Fruit fly (Drosophila melanogaster) whole organism, wandering third instar larva: ENCODE results near the gene qm.

Experiments
- Abd-B ChIP-seq: fragments of >200 bp; optimal IDR thresholded peaks from 2 replicates; lab custom pipeline; 2017; ENCODE audit warnings: missing biosample characterization, missing genetic modification characterization
- CG32264 ChIP-seq: fragments of 200-800 bp; sonication (Bioruptor generic); optimal IDR thresholded peaks from 2 replicates; lab custom pipeline; 2016; ENCODE audit warnings: missing biosample characterization, missing genetic modification characterization
- CG9705 ChIP-seq: fragments of 200-800 bp; sonication (Bioruptor generic); optimal IDR thresholded peaks from 2 replicates; lab custom pipeline; 2018; ENCODE audit warnings: missing biosample characterization, mild to moderate bottlenecking, missing genetic modification characterization
- CrebA ChIP-seq: fragments of 200-800 bp; sonication (Bioruptor generic); optimal IDR thresholded peaks from 2 replicates; lab custom pipeline; 2016; ENCODE audit warnings: missing biosample characterization, mild to moderate bottlenecking, missing genetic modification characterization, borderline replicate concordance
- Dfd ChIP-seq: fragments of >200 bp; optimal IDR thresholded peaks from 2 replicates; lab custom pipeline; 2017; ENCODE audit warnings: missing biosample characterization, missing genetic modification characterization
- Dif ChIP-seq: fragments of 200-275, 200-300 bp; sonication (Bioruptor generic); optimal IDR thresholded peaks from 2 replicates; lab custom pipeline; 2018; ENCODE audit warnings: missing biosample characterization, missing genetic modification characterization; ENCODE audit not compliant: partially characterized antibody
- GATAd ChIP-seq: sonication (Bioruptor generic); optimal IDR thresholded peaks from 2 replicates; lab custom pipeline; 2016; ENCODE audit warnings: missing biosample characterization, missing genetic modification characterization
- HLH106 ChIP-seq: fragments of 200-800 bp; optimal IDR thresholded peaks from 3 replicates; lab custom pipeline; 2019; ENCODE audit warnings: missing biosample characterization, mild to moderate bottlenecking, missing genetic modification characterization, moderate library complexity
- Hnf4 ChIP-seq: fragments of 200-800 bp; sonication (Bioruptor generic); optimal IDR thresholded peaks from 2 replicates; lab custom pipeline; 2016; ENCODE audit warnings: missing biosample characterization, mild to moderate bottlenecking, missing genetic modification characterization
- Hr78 ChIP-seq: fragments of >200 bp; optimal IDR thresholded peaks from 2 replicates; lab custom pipeline; 2017; ENCODE audit warnings: missing biosample characterization, missing genetic modification characterization
- Hr83 ChIP-seq: fragments of 200-300 bp; sonication (Bioruptor generic); optimal IDR thresholded peaks from 2 replicates; lab custom pipeline; 2016; ENCODE audit warnings: missing biosample characterization, mild to moderate bottlenecking, missing genetic modification characterization, moderate library complexity; ENCODE audit not compliant: poor library complexity, severe bottlenecking
- Jra ChIP-seq: sonication (Bioruptor generic); optimal IDR thresholded peaks from 2 replicates; lab custom pipeline; 2016; ENCODE audit warnings: missing biosample characterization, missing genetic modification characterization
- Mio ChIP-seq: sonication (Bioruptor generic); optimal IDR thresholded peaks from 2 replicates; lab custom pipeline; 2016; ENCODE audit warnings: missing biosample characterization, missing genetic modification characterization
- Myc ChIP-seq: fragments of >200 bp; optimal IDR thresholded peaks from 2 replicates; lab custom pipeline; 2017
- N ChIP-seq: fragments of >200 bp; optimal IDR thresholded peaks from 2 replicates; lab custom pipeline; 2018; ENCODE audit warnings: missing biosample characterization, missing external identifiers, missing genetic modification characterization
- OdsH ChIP-seq: fragments of 200-800 bp; sonication (Bioruptor generic); optimal IDR thresholded peaks from 2 replicates; lab custom pipeline; 2016; ENCODE audit warnings: missing biosample characterization, mild to moderate bottlenecking, missing genetic modification characterization
- Rel ChIP-seq, 2 experiments: fragments of 200-800 bp; sonication (Bioruptor generic) in 1 of 2; optimal IDR thresholded peaks; 2 replicates in 1 of 2; 3 replicates in 1 of 2; lab custom pipeline; 2016 to 2019; ENCODE audit warnings: mild to moderate bottlenecking in 2 of 2, missing biosample characterization in 2 of 2, missing genetic modification characterization in 2 of 2, moderate library complexity in 1 of 2
- Sp1 ChIP-seq: fragments of 200-800 bp; sonication (Bioruptor generic); optimal IDR thresholded peaks from 3 replicates; lab custom pipeline; 2019; ENCODE audit warnings: missing biosample characterization, mild to moderate bottlenecking, missing genetic modification characterization, moderate library complexity
- Vsx2 ChIP-seq: fragments of 200-300, 225-300 bp; sonication (Bioruptor generic); optimal IDR thresholded peaks from 2 replicates; lab custom pipeline; 2018; ENCODE audit warnings: missing biosample characterization, missing genetic modification characterization; ENCODE audit not compliant: partially characterized antibody
- br ChIP-seq: fragments of 200-800 bp; sonication (Bioruptor generic); optimal IDR thresholded peaks from 2 replicates; lab custom pipeline; 2016; ENCODE audit warnings: missing biosample characterization, missing genetic modification characterization
- brk ChIP-seq: fragments of 200-800 bp; sonication (Bioruptor generic); optimal IDR thresholded peaks from 2 replicates; lab custom pipeline; 2016; ENCODE audit warnings: missing biosample characterization, mild to moderate bottlenecking, missing genetic modification characterization
- dl ChIP-seq, 2 experiments: fragments of 175-275, 200-275 bp in 1 of 2; fragments of 200-275 bp in 1 of 2; sonication (Bioruptor generic); optimal IDR thresholded peaks; lab custom pipeline; 2018; ENCODE audit warnings: mild to moderate bottlenecking in 2 of 2, missing biosample characterization in 2 of 2, missing genetic modification characterization in 2 of 2, moderate library complexity in 2 of 2; ENCODE audit not compliant: partially characterized antibody in 2 of 2, insufficient read depth in 1 of 2
- dmrt93B ChIP-seq: fragments of 200-800 bp; sonication (Bioruptor generic); optimal IDR thresholded peaks from 2 replicates; lab custom pipeline; 2018; ENCODE audit warnings: missing biosample characterization, mild to moderate bottlenecking, missing genetic modification characterization
- dsf ChIP-seq: sonication (Bioruptor generic); optimal IDR thresholded peaks from 2 replicates; lab custom pipeline; 2016; ENCODE audit warnings: missing biosample characterization, missing genetic modification characterization, borderline replicate concordance
- ey ChIP-seq: fragments of 200-800 bp; sonication (Bioruptor generic); optimal IDR thresholded peaks from 2 replicates; lab custom pipeline; 2016; ENCODE audit warnings: missing biosample characterization, missing genetic modification characterization
- foxo ChIP-seq, 2 experiments: fragments of 200-800 bp; sonication (Bioruptor generic); optimal IDR thresholded peaks; 2 replicates in 1 of 2; 3 replicates in 1 of 2; lab custom pipeline; 2016 to 2017; ENCODE audit warnings: missing biosample characterization in 2 of 2, missing genetic modification characterization in 2 of 2
- fru ChIP-seq: fragments of 200-800 bp; sonication (Bioruptor generic); optimal IDR thresholded peaks from 3 replicates; lab custom pipeline; 2016; ENCODE audit warnings: missing biosample characterization, mild to moderate bottlenecking, missing genetic modification characterization
- h ChIP-seq: fragments of 200-800 bp; sonication (Bioruptor generic); optimal IDR thresholded peaks from 3 replicates; lab custom pipeline; 2016; ENCODE audit warnings: missing biosample characterization, mild to moderate bottlenecking, missing genetic modification characterization
- jim ChIP-seq: fragments of 175-275, 200-325 bp; sonication (Bioruptor generic); optimal IDR thresholded peaks from 2 replicates; lab custom pipeline; 2016; ENCODE audit warnings: missing biosample characterization, mild to moderate bottlenecking, missing genetic modification characterization
- lola ChIP-seq: fragments of >200 bp; optimal IDR thresholded peaks from 2 replicates; lab custom pipeline; 2017; ENCODE audit warnings: missing biosample characterization, missing genetic modification characterization
- pan ChIP-seq: fragments of >200 bp; optimal IDR thresholded peaks from 2 replicates; lab custom pipeline; 2017
- psq ChIP-seq: fragments of 200-800 bp; sonication (Bioruptor generic); optimal IDR thresholded peaks from 3 replicates; lab custom pipeline; 2017; ENCODE audit warnings: missing biosample characterization, mild to moderate bottlenecking, missing genetic modification characterization, moderate library complexity
- rgr ChIP-seq: fragments of 200-800 bp; sonication (Bioruptor generic); optimal IDR thresholded peaks from 3 replicates; lab custom pipeline; 2016; ENCODE audit warnings: missing biosample characterization, mild to moderate bottlenecking, missing genetic modification characterization
- sage ChIP-seq: fragments of 200-800 bp; sonication (Bioruptor generic); optimal IDR thresholded peaks from 2 replicates; lab custom pipeline; 2016; ENCODE audit warnings: missing biosample characterization, mild to moderate bottlenecking, missing genetic modification characterization
- sv ChIP-seq: fragments of 200-800 bp; sonication (Bioruptor generic); optimal IDR thresholded peaks from 3 replicates; lab custom pipeline; 2016; ENCODE audit warnings: missing biosample characterization, missing genetic modification characterization
- tai ChIP-seq: sonication (Bioruptor generic); optimal IDR thresholded peaks from 2 replicates; lab custom pipeline; 2016; ENCODE audit warnings: missing biosample characterization, missing genetic modification characterization
- usp ChIP-seq: fragments of >200 bp; optimal IDR thresholded peaks from 2 replicates; lab custom pipeline; 2017; ENCODE audit warnings: missing biosample characterization, missing genetic modification characterization
- woc ChIP-seq: sonication (Bioruptor generic); optimal IDR thresholded peaks from 2 replicates; lab custom pipeline; 2016; ENCODE audit warnings: missing biosample characterization, mild to moderate bottlenecking, missing genetic modification characterization

qm gene

dm6 chr3L:7344965-7345427 is 3.1 kb upstream of the qm start, which contains the start of gene Cln7:
Cln7 (minus strand) TSS chr3L:7345183.
- TF ChIP-seq dmrt93B (GFP tag; lab: Kevin White, UChicago), result no peak
- peak; percentile 16 for TF ChIP-seq OdsH (GFP tag; lab: Kevin White, UChicago)
- TF ChIP-seq Hnf4 (GFP tag; lab: Kevin White, UChicago), result no peak
- TF ChIP-seq Sp1 (GFP tag; lab: Kevin White, UChicago), result peak; percentile 82
- no peak for TF ChIP-seq GATAd (GFP tag; lab: Kevin White, UChicago)
- TF ChIP-seq br (GFP tag; lab: Kevin White, UChicago), result peak; percentile 81
- TF ChIP-seq brk, result no peak
- no peak for TF ChIP-seq Dfd
- no peak for TF ChIP-seq Hr78 (GFP tag; lab: Kevin White, UChicago)
- no peak for TF ChIP-seq dsf (GFP tag; lab: Kevin White, UChicago)
- TF ChIP-seq h (GFP tag; lab: Kevin White, UChicago), result peak; percentile 62
- peak in 1 of 2 experiments; percentile 43 for TF ChIP-seq foxo (GFP tag; optimal IDR thresholded peaks at IDR 0.05; lab: Kevin White, UChicago)
- no peak for TF ChIP-seq Rel (GFP tag; optimal IDR thresholded peaks at IDR 0.05; lab: Kevin White, UChicago)
- TF ChIP-seq Rel (tag; optimal IDR thresholded peaks at IDR 0.05; lab: Kevin White, UChicago), result peak; percentile 82
- TF ChIP-seq Jra, result peak; percentile 14
- TF ChIP-seq sv, result no peak
- no peak for TF ChIP-seq Vsx2 (GFP tag; lab: Kevin White, UChicago)
- TF ChIP-seq CG9705 (GFP tag; lab: Kevin White, UChicago), result no peak
- TF ChIP-seq sage (GFP tag; lab: Kevin White, UChicago), result no peak
- TF ChIP-seq pan (lab: Kevin White, UChicago), result no peak
- peak; percentile 22 for TF ChIP-seq Myc (lab: Kevin White, UChicago)
- TF ChIP-seq dl (GFP tag; optimal IDR thresholded peaks at IDR 0.05; lab: Kevin White, UChicago; ENCODE audit: insufficient read depth in 1 of 2, partially characterized antibody in 2 of 2), result peak in 1 of 2 experiments; percentile 56
- TF ChIP-seq Dif (GFP tag; lab: Kevin White, UChicago), result peak; percentile 91
- TF ChIP-seq Hr83 (GFP tag; lab: Kevin White, UChicago), result peak; percentile 82
- peak; percentile 16 for TF ChIP-seq psq (GFP tag; lab: Kevin White, UChicago)
- TF ChIP-seq CG32264 (GFP tag; lab: Kevin White, UChicago), result no peak
- TF ChIP-seq rgr (GFP tag; lab: Kevin White, UChicago), result peak; percentile 69
- TF ChIP-seq usp, result no peak
- TF ChIP-seq jim (GFP tag; lab: Kevin White, UChicago), result peak; percentile 5
- TF ChIP-seq Abd-B (GFP tag; lab: Kevin White, UChicago), result no peak
- TF ChIP-seq N (GFP tag; lab: Kevin White, UChicago), result peak; percentile 45
- no peak for TF ChIP-seq woc (GFP tag; lab: Kevin White, UChicago)
- TF ChIP-seq CrebA, result no peak
- peak; percentile 52 for TF ChIP-seq fru (GFP tag; lab: Kevin White, UChicago)
- peak; percentile 1 for TF ChIP-seq ey
- TF ChIP-seq lola (GFP tag; lab: Kevin White, UChicago), result no peak
- TF ChIP-seq tai (GFP tag; lab: Kevin White, UChicago), result no peak
- peak; percentile 48 for TF ChIP-seq HLH106 (tag; lab: Kevin White, UChicago)
- TF ChIP-seq Mio (GFP tag; lab: Kevin White, UChicago), result no peak

DNA sequence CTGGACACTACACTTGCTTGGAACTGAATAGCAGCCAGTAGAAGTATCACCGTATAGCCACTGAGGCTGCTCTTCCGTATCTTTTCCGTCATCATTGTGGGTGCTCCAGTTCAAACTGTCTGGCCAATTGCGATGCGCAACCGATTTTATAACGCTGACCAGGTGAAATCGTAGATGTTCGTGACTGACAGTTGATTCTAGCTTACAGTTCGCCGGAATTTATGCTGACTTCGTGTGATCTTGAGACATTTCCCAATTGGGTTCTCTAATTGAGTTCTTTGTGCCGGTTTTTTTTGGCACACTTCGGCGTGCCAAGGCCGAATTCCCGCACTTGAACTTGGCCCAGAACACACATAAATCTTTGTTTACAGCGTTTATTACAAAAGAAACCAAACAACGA is 1.2 kb upstream of the qm start, which contains the start of gene CG14834:
TSS of gene CG14834 (minus strand) at position 173 of the 400 bp plus-strand sequence.
- TF ChIP-seq N (GFP tag; lab: Kevin White, UChicago) (no peak), Myc (lab: Kevin White, UChicago) (no peak), dl (GFP tag; optimal IDR thresholded peaks at IDR 0.05; lab: Kevin White, UChicago; ENCODE audit: insufficient read depth in 1 of 2, partially characterized antibody in 2 of 2) (no peak), CG9705 (GFP tag; lab: Kevin White, UChicago) (no peak), br (GFP tag; lab: Kevin White, UChicago) (no peak)
- TF ChIP-seq, all 38 proteins: peak for 0
